Fruit fly (Drosophila melanogaster) whole organism, prepupa: Measurements from ENCODE around the gene CG46518.
"Not testable (repeated sequence)": the region's sequence is repeated elsewhere in the genome, so short reads cannot be mapped to it uniquely, and the experiment has no call there.

Source experiments
- CG10669 ChIP-seq: fragments of 200-800 bp; sonication (Bioruptor generic); optimal IDR thresholded peaks from 3 replicates; lab custom pipeline; 2018; ENCODE audit warnings: missing biosample characterization, mild to moderate bottlenecking, missing genetic modification characterization, moderate library complexity
- CG11762 ChIP-seq: fragments of 200-800 bp; sonication (Bioruptor generic); optimal IDR thresholded peaks from 3 replicates; lab custom pipeline; 2016; ENCODE audit warnings: missing biosample characterization, missing genetic modification characterization; ENCODE audit not compliant: insufficient read depth
- CG1621 ChIP-seq: fragments of 200-800 bp; sonication (Bioruptor generic); optimal IDR thresholded peaks from 3 replicates; lab custom pipeline; 2018; ENCODE audit warnings: missing biosample characterization, mild to moderate bottlenecking, missing genetic modification characterization
- CG3032 ChIP-seq: fragments of 200-800 bp; optimal IDR thresholded peaks from 2 replicates; lab custom pipeline; 2019; ENCODE audit warnings: missing biosample characterization, mild to moderate bottlenecking, missing genetic modification characterization, moderate library complexity
- CG34406 ChIP-seq: fragments of 200-800 bp; sonication (Bioruptor generic); optimal IDR thresholded peaks from 3 replicates; lab custom pipeline; 2016; ENCODE audit warnings: missing biosample characterization, missing genetic modification characterization
- CG6276 ChIP-seq: fragments of 200-800 bp; sonication (Bioruptor generic); optimal IDR thresholded peaks from 2 replicates; lab custom pipeline; 2017; ENCODE audit warnings: missing biosample characterization, mild to moderate bottlenecking, missing genetic modification characterization
- CG7368 ChIP-seq: fragments of 200-800 bp; sonication (Bioruptor generic); optimal IDR thresholded peaks from 3 replicates; lab custom pipeline; 2016; ENCODE audit warnings: missing biosample characterization, missing genetic modification characterization
- CG8632 ChIP-seq: fragments of 200-800 bp; sonication (Bioruptor generic); optimal IDR thresholded peaks from 3 replicates; lab custom pipeline; 2016; ENCODE audit warnings: missing biosample characterization, missing genetic modification characterization
- Eip75B ChIP-seq: fragments of 200-800 bp; sonication (Bioruptor generic); optimal IDR thresholded peaks from 3 replicates; lab custom pipeline; 2016; ENCODE audit warnings: missing biosample characterization, missing genetic modification characterization
- Ets21C ChIP-seq: fragments of 200-800 bp; sonication (Bioruptor generic); optimal IDR thresholded peaks from 3 replicates; lab custom pipeline; 2016; ENCODE audit warnings: missing biosample characterization, missing genetic modification characterization
- Ets96B ChIP-seq: fragments of 200-800 bp; optimal IDR thresholded peaks from 2 replicates; lab custom pipeline; 2019; ENCODE audit warnings: missing biosample characterization, mild to moderate bottlenecking, missing genetic modification characterization, moderate library complexity
- Gug ChIP-seq: fragments of 200-800 bp; sonication (Bioruptor generic); IDR thresholded peaks from 2 replicates; pipeline ENCODE4 v1.3.6; 2022; ENCODE audit warnings: missing biosample characterization, missing genetic modification characterization
- Hr38 ChIP-seq: sonication (Bioruptor generic); optimal IDR thresholded peaks from 2 replicates; lab custom pipeline; 2016; ENCODE audit warnings: missing biosample characterization, missing genetic modification characterization
- Met ChIP-seq: fragments of 200-800 bp; sonication (Bioruptor generic); optimal IDR thresholded peaks from 3 replicates; lab custom pipeline; 2016; ENCODE audit warnings: missing biosample characterization, missing genetic modification characterization
- Sox14 ChIP-seq: fragments of 200-800 bp; sonication (Bioruptor generic); optimal IDR thresholded peaks from 3 replicates; lab custom pipeline; 2016; ENCODE audit warnings: missing biosample characterization, missing genetic modification characterization
- eg ChIP-seq: fragments of 200-800 bp; sonication (Bioruptor generic); IDR thresholded peaks from 3 replicates; pipeline ENCODE4 v1.3.6; 2022; ENCODE audit warnings: missing biosample characterization, missing genetic modification characterization
- esn ChIP-seq: fragments of 200-800 bp; sonication (Bioruptor generic); optimal IDR thresholded peaks from 2 replicates; lab custom pipeline; 2016; ENCODE audit warnings: missing biosample characterization, mild to moderate bottlenecking, missing genetic modification characterization, moderate library complexity
- fd85E ChIP-seq: fragments of 200-800 bp; sonication (Bioruptor generic); optimal IDR thresholded peaks from 3 replicates; lab custom pipeline; 2016; ENCODE audit warnings: missing biosample characterization, missing genetic modification characterization
- lz ChIP-seq: fragments of 200-800 bp; sonication (Bioruptor generic); optimal IDR thresholded peaks from 3 replicates; lab custom pipeline; 2016; ENCODE audit warnings: missing biosample characterization, missing genetic modification characterization
- pdm3 ChIP-seq: fragments of 200-800 bp; sonication (Bioruptor generic); optimal IDR thresholded peaks from 3 replicates; lab custom pipeline; 2016; ENCODE audit warnings: missing biosample characterization, missing genetic modification characterization
- salr ChIP-seq, 2 experiments: fragments of 200-800 bp; sonication (Bioruptor generic); optimal IDR thresholded peaks; 3 replicates each; lab custom pipeline; 2016 to 2018; ENCODE audit warnings: missing biosample characterization in 2 of 2, missing genetic modification characterization in 2 of 2, mild to moderate bottlenecking in 1 of 2
- topi ChIP-seq: fragments of 200-800 bp; sonication (Bioruptor generic); optimal IDR thresholded peaks from 3 replicates; lab custom pipeline; 2016; ENCODE audit warnings: missing biosample characterization, missing genetic modification characterization
- vri ChIP-seq: fragments of 200-800 bp; sonication (Bioruptor generic); optimal IDR thresholded peaks from 3 replicates; lab custom pipeline; 2016; ENCODE audit warnings: missing biosample characterization, mild to moderate bottlenecking, missing genetic modification characterization

CG46518 gene

dm6 chrX:22226273-22226672, at the start of gene CG46518:
Gene CG46518, plus strand, starts transcription at chrX:22226573.
- TF ChIP-seq CG8632 (GFP tag; lab: Kevin White, UChicago); pdm3; vri (GFP tag; lab: Kevin White, UChicago): not testable (repeated sequence)

DNA sequence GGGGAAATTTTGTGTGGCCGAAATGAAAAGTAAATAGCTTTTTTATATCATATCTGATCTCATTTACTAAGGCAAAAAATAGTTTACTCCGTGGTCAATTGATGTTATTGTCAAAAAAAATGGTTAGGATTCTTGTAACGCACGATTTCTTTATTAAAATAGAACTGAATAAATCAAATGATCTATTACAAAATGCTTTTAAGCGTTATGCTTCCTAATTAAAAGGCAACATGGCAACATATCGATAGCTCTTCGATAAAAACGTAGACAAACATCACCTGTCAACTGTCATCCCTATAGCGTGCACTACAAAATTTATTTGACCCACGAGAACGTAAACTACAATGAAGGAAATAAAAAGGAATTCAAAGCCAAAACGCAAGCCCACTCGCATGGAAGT, 49.2 kb upstream of the CG46518 start, which contains the start of gene CG46510:
TSS of gene CG46510 (plus strand) at position 301 of the 400 bp plus-strand sequence.
- TF ChIP-seq Ets96B (tag; lab: Kevin White, UChicago); lz (GFP tag; lab: Kevin White, UChicago); CG10669 (GFP tag; lab: Kevin White, UChicago): not testable (repeated sequence)

DNA sequence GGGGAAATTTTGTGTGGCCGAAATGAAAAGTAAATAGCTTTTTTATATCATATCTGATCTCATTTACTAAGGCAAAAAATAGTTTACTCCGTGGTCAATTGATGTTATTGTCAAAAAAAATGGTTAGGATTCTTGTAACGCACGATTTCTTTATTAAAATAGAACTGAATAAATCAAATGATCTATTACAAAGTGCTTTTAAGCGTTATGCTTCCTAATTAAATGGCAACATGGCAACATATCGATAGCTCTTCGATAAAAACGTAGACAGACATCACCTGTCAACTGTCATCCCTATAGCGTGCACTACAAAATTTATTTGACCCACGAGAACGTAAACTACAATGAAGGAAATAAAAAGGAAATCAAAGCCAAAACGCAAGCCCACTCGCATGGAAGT, 44.2 kb upstream of the CG46518 start, which contains the start of gene CG46511:
TSS of gene CG46511 (plus strand) at position 301 of the 400 bp plus-strand sequence.
- not testable (repeated sequence) for TF ChIP-seq Hr38, topi, esn (GFP tag; lab: Kevin White, UChicago)

dm6 chrX:22187070-22187469, 39.3 kb upstream of the CG46518 start, which contains the start of gene CG46512:
Gene CG46512, plus strand, starts transcription at chrX:22187370.
- not testable (repeated sequence) for TF ChIP-seq Gug; CG8632 (GFP tag; lab: Kevin White, UChicago); CG11762 (GFP tag; lab: Kevin White, UChicago)

dm6 chrX:22191973-22192372, 34.4 kb upstream of the CG46518 start, which contains the start of gene CG46513:
Gene CG46513, plus strand, starts transcription at chrX:22192273.
- not testable (repeated sequence) for TF ChIP-seq CG1621 (tag; lab: Kevin White, UChicago); CG34406 (GFP tag; lab: Kevin White, UChicago); CG3032 (tag; lab: Kevin White, UChicago)

- not testable (repeated sequence) for TF ChIP-seq CG7368; fd85E (GFP tag; lab: Kevin White, UChicago); Ets21C (GFP tag; lab: Kevin White, UChicago)
Measured at dm6 chrX:22196874-22197273, 29.5 kb upstream of the CG46518 start, which contains the start of gene CG46514. Gene CG46514, plus strand, starts transcription at chrX:22197174.

DNA sequence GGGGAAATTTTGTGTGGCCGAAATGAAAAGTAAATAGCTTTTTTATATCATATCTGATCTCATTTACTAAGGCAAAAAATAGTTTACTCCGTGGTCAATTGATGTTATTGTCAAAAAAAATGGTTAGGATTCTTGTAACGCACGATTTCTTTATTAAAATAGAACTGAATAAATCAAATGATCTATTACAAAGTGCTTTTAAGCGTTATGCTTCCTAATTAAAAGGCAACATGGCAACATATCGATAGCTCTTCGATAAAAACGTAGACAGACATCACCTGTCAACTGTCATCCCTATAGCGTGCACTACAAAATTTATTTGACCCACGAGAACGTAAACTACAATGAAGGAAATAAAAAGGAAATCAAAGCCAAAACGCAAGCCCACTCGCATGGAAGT, 24.5 kb upstream of the CG46518 start, which contains the start of gene CG46515:
TSS of gene CG46515 (plus strand) at position 301 of the 400 bp plus-strand sequence.
- not testable (repeated sequence) for TF ChIP-seq eg (GFP tag; lab: Robert Waterston, UW); CG34406 (GFP tag; lab: Kevin White, UChicago); Eip75B (GFP tag; lab: Kevin White, UChicago)

DNA sequence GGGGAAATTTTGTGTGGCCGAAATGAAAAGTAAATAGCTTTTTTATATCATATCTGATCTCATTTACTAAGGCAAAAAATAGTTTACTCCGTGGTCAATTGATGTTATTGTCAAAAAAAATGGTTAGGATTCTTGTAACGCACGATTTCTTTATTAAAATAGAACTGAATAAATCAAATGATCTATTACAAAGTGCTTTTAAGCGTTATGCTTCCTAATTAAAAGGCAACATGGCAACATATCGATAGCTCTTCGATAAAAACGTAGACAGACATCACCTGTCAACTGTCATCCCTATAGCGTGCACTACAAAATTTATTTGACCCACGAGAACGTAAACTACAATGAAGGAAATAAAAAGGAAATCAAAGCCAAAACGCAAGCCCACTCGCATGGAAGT, 14.3 kb upstream of the CG46518 start, which contains the start of gene CG46516:
TSS of gene CG46516 (plus strand) at position 301 of the 400 bp plus-strand sequence.
- not testable (repeated sequence) for TF ChIP-seq Met (GFP tag; lab: Kevin White, UChicago); Sox14 (GFP tag; lab: Kevin White, UChicago); salr (GFP tag; optimal IDR thresholded peaks at IDR 0.05; lab: Kevin White, UChicago)

dm6 chrX:22217079-22217478, 9.3 kb upstream of the CG46518 start, which contains the start of gene CG46517:
Gene CG46517, plus strand, starts transcription at chrX:22217379.
- TF ChIP-seq Sox14, CG6276, topi (GFP tag; lab: Kevin White, UChicago): not testable (repeated sequence)
